Fruit fly (Drosophila melanogaster) whole organism, embryonic: Measurements from ENCODE around the gene Patr-1.

ENCODE experiments used
- Ada2b ChIP-seq: fragments of 200-800 bp; sonication (Bioruptor generic); IDR thresholded peaks from 2 replicates; pipeline ENCODE4 v1.3.6; 2022; ENCODE audit warnings: missing biosample characterization, missing genetic modification characterization
- Atf6 ChIP-seq: fragments of 200-800 bp; sonication (Bioruptor generic); IDR thresholded peaks from 2 replicates; pipeline ENCODE4 v1.3.6; 2022; ENCODE audit warnings: missing biosample characterization, missing genetic modification characterization
- CG10431 ChIP-seq: fragments of 200-800 bp; sonication (Bioruptor generic); optimal IDR thresholded peaks from 3 replicates; lab custom pipeline; 2018; ENCODE audit warnings: missing biosample characterization, mild to moderate bottlenecking, missing genetic modification characterization
- CG11398 ChIP-seq: fragments of 200-800 bp; sonication (Bioruptor generic); optimal IDR thresholded peaks from 2 replicates; lab custom pipeline; 2016; ENCODE audit warnings: missing biosample characterization, missing genetic modification characterization
- CG11456 ChIP-seq: fragments of 200-800 bp; sonication (Bioruptor generic); IDR thresholded peaks from 3 replicates; pipeline ENCODE4 v1.3.6; 2022; ENCODE audit warnings: missing biosample characterization, missing genetic modification characterization
- CG11723 ChIP-seq: fragments of 200-800 bp; sonication (Bioruptor generic); optimal IDR thresholded peaks from 2 replicates; lab custom pipeline; 2017; ENCODE audit warnings: missing biosample characterization, mild to moderate bottlenecking, missing genetic modification characterization
- CG1233 ChIP-seq: fragments of 200-800 bp; sonication (Bioruptor generic); optimal IDR thresholded peaks from 4 replicates; lab custom pipeline; 2018; ENCODE audit warnings: missing biosample characterization, mild to moderate bottlenecking, missing genetic modification characterization
- CG1603 ChIP-seq: fragments of 200-800 bp; sonication (Bioruptor generic); optimal IDR thresholded peaks from 2 replicates; lab custom pipeline; 2019; ENCODE audit warnings: missing biosample characterization, mild to moderate bottlenecking, missing genetic modification characterization, moderate library complexity
- CG2678 ChIP-seq: fragments of 200-800 bp; sonication (Bioruptor generic); optimal IDR thresholded peaks from 3 replicates; lab custom pipeline; 2019; ENCODE audit warnings: missing biosample characterization, mild to moderate bottlenecking, missing genetic modification characterization, moderate library complexity
- CG2875 ChIP-seq: fragments of 200-800 bp; sonication (Bioruptor generic); optimal IDR thresholded peaks from 2 replicates; lab custom pipeline; 2017; ENCODE audit warnings: missing biosample characterization, mild to moderate bottlenecking, missing genetic modification characterization, missing genetic modification reagents
- CG32772 ChIP-seq: fragments of 200-800 bp; sonication (Bioruptor generic); IDR thresholded peaks from 2 replicates; pipeline ENCODE4 v1.3.6; 2022; ENCODE audit warnings: missing biosample characterization, missing genetic modification characterization
- CG4424 ChIP-seq: fragments of 200-800 bp; sonication (Bioruptor generic); optimal IDR thresholded peaks from 3 replicates; lab custom pipeline; 2016; ENCODE audit warnings: missing biosample characterization, missing genetic modification characterization
- CG7928 ChIP-seq: fragments of 200-800 bp; sonication (Bioruptor generic); optimal IDR thresholded peaks from 2 replicates; lab custom pipeline; 2017; ENCODE audit warnings: missing biosample characterization, mild to moderate bottlenecking, missing genetic modification characterization
- CG8388 ChIP-seq: fragments of 200-800 bp; sonication (Bioruptor generic); optimal IDR thresholded peaks from 2 replicates; lab custom pipeline; 2019; ENCODE audit warnings: missing biosample characterization, mild to moderate bottlenecking, missing genetic modification characterization, moderate library complexity
- CG9437 ChIP-seq: fragments of 200-800 bp; sonication (Bioruptor generic); optimal IDR thresholded peaks from 2 replicates; lab custom pipeline; 2018; ENCODE audit warnings: missing biosample characterization, mild to moderate bottlenecking, missing genetic modification characterization
- CHES-1-like ChIP-seq: fragments of 200-800 bp; sonication (Bioruptor generic); optimal IDR thresholded peaks from 2 replicates; lab custom pipeline; 2016; ENCODE audit warnings: missing biosample characterization, missing genetic modification characterization
- Camta ChIP-seq: fragments of 200-800 bp; sonication (Bioruptor generic); optimal IDR thresholded peaks from 2 replicates; lab custom pipeline; 2016; ENCODE audit warnings: missing biosample characterization, missing genetic modification characterization
- HmgZ ChIP-seq: fragments of 200-800 bp; sonication (Bioruptor generic); optimal IDR thresholded peaks from 2 replicates; lab custom pipeline; 2018; ENCODE audit warnings: missing biosample characterization, mild to moderate bottlenecking, missing genetic modification characterization
- Hsf ChIP-seq: fragments of 200-800 bp; sonication (Bioruptor generic); optimal IDR thresholded peaks from 3 replicates; lab custom pipeline; 2016; ENCODE audit warnings: missing biosample characterization, missing genetic modification characterization
- Oli ChIP-seq: fragments of 200-800 bp; sonication (Bioruptor generic); optimal IDR thresholded peaks from 2 replicates; lab custom pipeline; 2018; ENCODE audit warnings: missing biosample characterization, mild to moderate bottlenecking, missing genetic modification characterization, moderate library complexity
- PHDP ChIP-seq: fragments of 200-800 bp; sonication (Bioruptor generic); optimal IDR thresholded peaks from 3 replicates; lab custom pipeline; 2018; ENCODE audit warnings: missing biosample characterization, mild to moderate bottlenecking, missing genetic modification characterization, moderate library complexity
- Pdp1 ChIP-seq, 2 experiments: fragments of 200-800 bp; sonication (Bioruptor generic); optimal IDR thresholded peaks; 3 replicates each; lab custom pipeline; 2016; ENCODE audit warnings: missing biosample characterization in 2 of 2, missing genetic modification characterization in 2 of 2, mild to moderate bottlenecking in 1 of 2, moderate library complexity in 1 of 2
- Poxn ChIP-seq: fragments of 200-800 bp; sonication (Bioruptor generic); IDR thresholded peaks from 2 replicates; pipeline ENCODE4 v1.3.6; 2022; ENCODE audit warnings: missing biosample characterization, missing genetic modification characterization
- Ssrp ChIP-seq: fragments of 200-800 bp; sonication (Bioruptor generic); optimal IDR thresholded peaks from 2 replicates; lab custom pipeline; 2018; ENCODE audit warnings: missing biosample characterization, mild to moderate bottlenecking, missing genetic modification characterization, moderate library complexity
- Tbp ChIP-seq: fragments of >200 bp; optimal IDR thresholded peaks from 2 replicates; lab custom pipeline; 2018; ENCODE audit warnings: missing biosample characterization, missing genetic modification characterization
- Xrp1 ChIP-seq: fragments of 200-800 bp; sonication (Bioruptor generic); IDR thresholded peaks from 2 replicates; pipeline ENCODE4 v1.3.6; 2022; ENCODE audit warnings: missing biosample characterization, missing genetic modification characterization
- bcd ChIP-seq: fragments of 200-800 bp; sonication (Bioruptor generic); optimal IDR thresholded peaks from 2 replicates; lab custom pipeline; 2017; ENCODE audit warnings: missing biosample characterization, mild to moderate bottlenecking, missing genetic modification characterization
- cg ChIP-seq: fragments of 200-800 bp; sonication (Bioruptor generic); optimal IDR thresholded peaks from 3 replicates; lab custom pipeline; 2019; ENCODE audit warnings: missing biosample characterization, mild to moderate bottlenecking, missing genetic modification characterization, moderate library complexity
- chinmo ChIP-seq: fragments of 200-800 bp; sonication (Bioruptor generic); IDR thresholded peaks from 4 replicates; pipeline ENCODE4 v1.3.6; 2022; ENCODE audit warnings: missing biosample characterization, missing genetic modification characterization; ENCODE audit not compliant: partially characterized antibody
- dimm ChIP-seq: fragments of 200-800 bp; sonication (Bioruptor generic); IDR thresholded peaks from 2 replicates; pipeline ENCODE4 v1.3.6; 2022; ENCODE audit warnings: missing biosample characterization, missing genetic modification characterization
- dmrt11E ChIP-seq: fragments of 200-800 bp; sonication (Bioruptor generic); optimal IDR thresholded peaks from 3 replicates; lab custom pipeline; 2018; ENCODE audit warnings: missing biosample characterization, mild to moderate bottlenecking, missing genetic modification characterization, moderate library complexity
- ewg ChIP-seq: fragments of 200-800 bp; sonication (Bioruptor generic); optimal IDR thresholded peaks from 3 replicates; lab custom pipeline; 2017; ENCODE audit warnings: mild to moderate bottlenecking, missing biosample characterization, missing genetic modification reagents, missing genetic modification characterization
- fd102C ChIP-seq: fragments of 200-800 bp; sonication (Bioruptor generic); optimal IDR thresholded peaks from 2 replicates; lab custom pipeline; 2018; ENCODE audit warnings: missing biosample characterization, mild to moderate bottlenecking, missing genetic modification characterization, moderate library complexity
- fd64A ChIP-seq: fragments of 200-800 bp; sonication (Bioruptor generic); optimal IDR thresholded peaks from 3 replicates; lab custom pipeline; 2018; ENCODE audit warnings: missing biosample characterization, mild to moderate bottlenecking, missing genetic modification characterization
- fd96Cb ChIP-seq: fragments of 200-800 bp; sonication (Bioruptor generic); optimal IDR thresholded peaks from 2 replicates; lab custom pipeline; 2018; ENCODE audit warnings: missing biosample characterization, mild to moderate bottlenecking, missing genetic modification characterization, moderate library complexity
- gem ChIP-seq: fragments of 200-800 bp; sonication (Bioruptor generic); optimal IDR thresholded peaks from 2 replicates; lab custom pipeline; 2019; ENCODE audit warnings: missing biosample characterization, mild to moderate bottlenecking, missing genetic modification characterization, moderate library complexity
- gro ChIP-seq: fragments of 200-800 bp; sonication (Bioruptor generic); optimal IDR thresholded peaks from 2 replicates; lab custom pipeline; 2016; ENCODE audit warnings: missing biosample characterization, missing genetic modification characterization
- hkb ChIP-seq, 2 experiments: fragments of 200-800 bp in 1 of 2; fragments of >200 bp in 1 of 2; sonication (Bioruptor generic) in 1 of 2; IDR thresholded peaks in 1 of 2; optimal IDR thresholded peaks in 1 of 2; 2 replicates each; pipeline versions ENCODE4 v1.3.6 to Lab custom; 2017 to 2022; ENCODE audit warnings: missing biosample characterization in 1 of 2, missing genetic modification characterization in 1 of 2
- lola ChIP-seq, 3 experiments: fragments of >200 bp in 2 of 3; fragments of 200-800 bp in 1 of 3; sonication (Bioruptor generic) in 1 of 3; optimal IDR thresholded peaks; 2 replicates each; lab custom pipeline; 2017 to 2019; ENCODE audit warnings: missing biosample characterization in 3 of 3, missing genetic modification characterization in 3 of 3, mild to moderate bottlenecking in 1 of 3, moderate library complexity in 1 of 3
- phol ChIP-seq: fragments of 200-800 bp; sonication (Bioruptor generic); optimal IDR thresholded peaks from 3 replicates; lab custom pipeline; 2018; ENCODE audit warnings: missing biosample characterization, mild to moderate bottlenecking, missing genetic modification characterization, moderate library complexity
- pnt ChIP-seq: fragments of 200-800 bp; sonication (Bioruptor generic); optimal IDR thresholded peaks from 3 replicates; lab custom pipeline; 2016; ENCODE audit warnings: missing biosample characterization, missing genetic modification characterization
- ranshi ChIP-seq: fragments of 200-800 bp; sonication (Bioruptor generic); IDR thresholded peaks from 2 replicates; pipeline ENCODE4 v1.3.6; 2022; ENCODE audit warnings: missing biosample characterization, missing genetic modification characterization
- sens ChIP-seq: fragments of 200-800 bp; sonication (Bioruptor generic); peaks from one replicate; lab custom pipeline; 2016; ENCODE audit warnings: missing biosample characterization, missing genetic modification characterization
- slbo ChIP-seq: fragments of 200-800 bp; sonication (Bioruptor generic); IDR thresholded peaks from 2 replicates; pipeline ENCODE4 v1.3.6; 2022; ENCODE audit warnings: missing biosample characterization, missing genetic modification characterization
- slou ChIP-seq: fragments of 200-800 bp; sonication (Bioruptor generic); optimal IDR thresholded peaks from 3 replicates; lab custom pipeline; 2016; ENCODE audit warnings: missing biosample characterization, missing genetic modification characterization
- tio ChIP-seq: fragments of 200-800 bp; sonication (Bioruptor generic); optimal IDR thresholded peaks from 2 replicates; lab custom pipeline; 2017; ENCODE audit warnings: missing biosample characterization, missing genetic modification characterization, inconsistent platforms
- vnd ChIP-seq: fragments of 200-800 bp; sonication (Bioruptor generic); IDR thresholded peaks from 3 replicates; pipeline ENCODE4 v1.3.6; 2022; ENCODE audit warnings: missing biosample characterization, missing genetic modification characterization; ENCODE audit not compliant: partially characterized antibody
- zen2 ChIP-seq: fragments of 200-800 bp; sonication (Bioruptor generic); IDR thresholded peaks from 3 replicates; pipeline ENCODE4 v1.3.6; 2022; ENCODE audit warnings: missing biosample characterization, missing genetic modification characterization; ENCODE audit not compliant: partially characterized antibody

The Patr-1 gene

DNA sequence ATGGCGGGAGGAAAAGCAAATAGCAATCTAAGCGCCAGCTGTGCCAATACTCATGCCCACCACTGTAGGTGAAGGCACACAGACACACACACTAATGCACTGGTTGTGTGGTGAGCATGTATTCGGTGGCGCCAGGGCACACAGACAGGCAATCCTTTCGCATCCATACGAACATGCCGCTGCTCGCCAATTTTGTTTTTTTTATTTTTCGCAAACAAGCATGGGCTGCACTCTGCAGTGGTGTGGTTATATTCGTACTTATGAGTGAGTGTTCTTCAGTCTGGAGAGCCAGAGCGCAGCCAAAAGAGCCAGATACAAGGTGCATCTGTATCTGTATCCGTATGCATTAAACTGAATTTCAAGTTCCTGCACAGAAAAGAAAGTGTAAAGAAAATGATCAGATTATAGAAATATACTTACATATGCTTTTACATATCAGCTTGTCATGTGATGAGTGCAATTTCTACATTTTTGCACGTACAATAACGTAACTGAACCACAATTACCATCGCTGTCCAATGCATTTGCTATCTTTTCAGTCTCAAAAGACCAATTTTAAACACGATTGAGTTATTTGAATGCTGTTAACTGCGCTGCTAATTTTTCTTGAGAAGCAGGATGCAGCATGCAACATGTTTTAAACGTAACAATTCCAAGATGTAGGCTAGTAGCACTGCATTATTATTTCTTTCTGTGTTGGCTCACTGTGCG lies 15.9 kb downstream of the Patr-1 start (continued):
- no peak for TF ChIP-seq fd102C (GFP tag; lab: Kevin White, UChicago)
- peak; percentile 25 for TF ChIP-seq bcd (GFP tag; lab: Kevin White, UChicago)
- TF ChIP-seq PHDP (tag; lab: Kevin White, UChicago): peak; percentile 31
- TF ChIP-seq CHES-1-like: no peak
- TF ChIP-seq CG9437 (GFP tag; lab: Kevin White, UChicago): peak; percentile 13
- 0 out of 2 replicates have a peak, but pooled peaks have one; percentile 6 for TF ChIP-seq Ada2b (GFP tag; lab: Robert Waterston, UW)
- TF ChIP-seq CG8388 (GFP tag; lab: Kevin White, UChicago): peak; percentile 8
- no peak for TF ChIP-seq Poxn
- TF ChIP-seq CG1603 (tag; lab: Kevin White, UChicago): peak; percentile 18
- TF ChIP-seq CG4424 (GFP tag; lab: Kevin White, UChicago): peak; percentile 30
- no peak for TF ChIP-seq Atf6
- 0 out of 2 replicates have a peak, but pooled peaks have one; percentile 20 for TF ChIP-seq Xrp1 (GFP tag; lab: Robert Waterston, UW)
- TF ChIP-seq fd96Cb (tag; lab: Kevin White, UChicago): peak; percentile 26
- TF ChIP-seq Hsf (GFP tag; lab: Kevin White, UChicago): no peak
- TF ChIP-seq hkb (optimal IDR thresholded peaks at IDR 0.05; lab: Kevin White, UChicago): no peak
- no peak for TF ChIP-seq hkb (GFP tag; IDR thresholded peaks at IDR 0.05; lab: Robert Waterston, UW)
- TF ChIP-seq pnt (GFP tag; lab: Kevin White, UChicago): peak; percentile 10
- peak; percentile 3 for TF ChIP-seq CG11723
- no peak for TF ChIP-seq zen2 (GFP tag; lab: Robert Waterston, UW)
- TF ChIP-seq vnd (GFP tag; lab: Robert Waterston, UW): no peak
- peak; percentile 20 for TF ChIP-seq Camta (GFP tag; lab: Kevin White, UChicago)
- TF ChIP-seq CG11398 (GFP tag; lab: Kevin White, UChicago): peak; percentile 2
- 0 out of 3 replicates have a peak, but pooled peaks have one; percentile 3 for TF ChIP-seq CG11456
- TF ChIP-seq fd64A (GFP tag; lab: Kevin White, UChicago): peak; percentile 3
- TF ChIP-seq ewg (GFP tag; lab: Kevin White, UChicago): peak; percentile 46
- no peak for TF ChIP-seq Tbp
- TF ChIP-seq gem (tag; lab: Kevin White, UChicago): peak; percentile 62
- peak in 1 of 2 experiments; percentile 7 for TF ChIP-seq Pdp1 (GFP tag; optimal IDR thresholded peaks at IDR 0.05; lab: Kevin White, UChicago)
- TF ChIP-seq CG2875: peak; percentile 47
- peak; percentile 11 for TF ChIP-seq tio (GFP tag; lab: Kevin White, UChicago)
- TF ChIP-seq Oli (tag; lab: Kevin White, UChicago): peak; percentile 35
- TF ChIP-seq CG32772 (GFP tag; lab: Robert Waterston, UW): 0 out of 2 replicates have a peak, but pooled peaks have one; percentile 18
- TF ChIP-seq ranshi (GFP tag; lab: Robert Waterston, UW): no peak
- TF ChIP-seq dimm (GFP tag; lab: Robert Waterston, UW): no peak
- no peak for TF ChIP-seq CG7928 (GFP tag; lab: Kevin White, UChicago)
- peak; percentile 32 for TF ChIP-seq CG2678 (tag; lab: Kevin White, UChicago)
- peak; percentile 18 for TF ChIP-seq dmrt11E (tag; lab: Kevin White, UChicago)
- no peak for TF ChIP-seq chinmo (GFP tag; lab: Robert Waterston, UW)
- no peak for TF ChIP-seq CG10431 (GFP tag; lab: Kevin White, UChicago)
- TF ChIP-seq lola (GFP tag; optimal IDR thresholded peaks at IDR 0.05; lab: Kevin White, UChicago): peak in 2 of 3 experiments; percentile 5 to 40
- peak; percentile 49 for TF ChIP-seq phol (tag; lab: Kevin White, UChicago)
- TF ChIP-seq slou: no peak
- TF ChIP-seq Ssrp (tag; lab: Kevin White, UChicago): peak; percentile 45
- TF ChIP-seq CG1233 (GFP tag; lab: Kevin White, UChicago): peak; percentile 14
- TF ChIP-seq cg (GFP tag; lab: Kevin White, UChicago): peak; percentile 66
- TF ChIP-seq gro (GFP tag; lab: Kevin White, UChicago): no peak
- TF ChIP-seq sens (GFP tag; lab: Kevin White, UChicago): peak; percentile 90
- no peak for TF ChIP-seq HmgZ (tag; lab: Kevin White, UChicago)
- TF ChIP-seq slbo: peak; percentile 37; the same call in 1 of the 2 replicates
